Worm (Caenorhabditis elegans): ENCODE results near the gene clec-150.

- TF ChIP-seq unc-39 (tag; optimal IDR thresholded peaks at IDR 0.05) (no peak), lin-39 (tag; optimal IDR thresholded peaks at IDR 0.05) (no peak), D1046.2 (GFP tag; IDR thresholded peaks at IDR 0.05) (no peak), nhr-77 (tag; optimal IDR thresholded peaks at IDR 0.05) (no peak), skn-1 (tag; optimal IDR thresholded peaks at IDR 0.05) (no peak), F10B5.3 (tag; optimal IDR thresholded peaks at IDR 0.05) (no peak), vab-7 (GFP tag; IDR thresholded peaks at IDR 0.05) (no peak), daf-19 (GFP tag; conservative IDR thresholded peaks at IDR 0.05) (no peak), hlh-11 (tag; optimal IDR thresholded peaks at IDR 0.05) (peak; percentile 34), dve-1 (tag; optimal IDR thresholded peaks at IDR 0.05; ENCODE audit: insufficient read depth) (peak; percentile 19), nhr-28 (tag; optimal IDR thresholded peaks at IDR 0.05) (peak; percentile 28), snpc-4 (tag; optimal IDR thresholded peaks at IDR 0.05) (no peak)
These were observed 20.5 kb upstream of the clec-150 start for ce11 chrIII:981960-982359.
